Fruit fly (Drosophila melanogaster): ENCODE data around the gene CG43145.
A peak's percentile ranks its signal among the peaks of the same experiment; 100 is the strongest.

CG43145 gene

DNA sequence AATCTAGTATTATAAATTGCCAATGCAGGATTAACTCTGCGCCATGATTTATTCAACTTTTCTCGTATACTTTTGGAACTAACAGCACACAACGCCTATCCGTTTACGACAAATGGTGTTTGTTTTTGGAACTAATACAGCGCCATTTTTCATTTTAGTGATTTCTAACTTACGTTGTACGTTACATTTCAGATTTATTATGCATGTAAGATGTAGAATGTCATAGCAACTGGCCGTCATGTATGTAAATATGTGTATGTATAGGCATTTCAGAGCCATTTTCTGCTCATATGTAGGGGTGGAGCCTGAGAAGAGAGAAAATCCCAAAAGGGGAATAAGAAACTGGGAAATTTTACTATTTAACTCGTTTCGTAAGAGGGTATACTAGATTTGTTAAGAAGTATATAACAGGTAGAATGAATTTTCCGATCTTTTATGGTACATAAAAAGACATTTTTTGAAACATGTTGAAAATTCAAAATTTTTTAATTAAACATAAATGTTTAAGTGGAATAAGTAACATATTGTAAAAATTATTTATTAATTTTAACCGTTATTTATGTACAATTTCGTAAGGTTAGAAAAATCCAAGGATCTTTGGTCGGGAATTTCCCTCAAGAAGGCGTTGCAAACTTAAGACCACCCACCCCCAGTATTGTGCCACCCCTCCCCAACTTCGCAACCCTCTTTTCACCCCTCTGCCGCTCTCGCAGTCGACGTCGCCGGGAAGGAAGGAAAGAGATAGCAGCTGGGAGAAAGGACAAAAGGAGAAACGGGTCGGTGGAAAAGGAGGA is 44.1 kb upstream of the CG43145 start (continued):
- TF ChIP-seq jumu (GFP tag; optimal IDR thresholded peaks at IDR 0.05): no peak
- TF ChIP-seq tap (tag; optimal IDR thresholded peaks at IDR 0.05): peak; percentile 10
- TF ChIP-seq usp (GFP tag; optimal IDR thresholded peaks at IDR 0.05): no peak
- peak; percentile 92 for TF ChIP-seq HmgZ (tag; optimal IDR thresholded peaks at IDR 0.05)
- no peak for TF ChIP-seq prd (optimal IDR thresholded peaks at IDR 0.05)
- peak; percentile 72 for TF ChIP-seq prd (GFP tag; IDR thresholded peaks at IDR 0.05)
- TF ChIP-seq CG12236 (GFP tag; optimal IDR thresholded peaks at IDR 0.05): peak; percentile 18
- TF ChIP-seq CG8290 (GFP tag; optimal IDR thresholded peaks at IDR 0.05): peak; percentile 66
- TF ChIP-seq CG8290 (tag; optimal IDR thresholded peaks at IDR 0.05): peak in 1 of 2 experiments; percentile 87
- no peak for TF ChIP-seq hb (GFP tag; IDR thresholded peaks at IDR 0.05; ENCODE audit: partially characterized antibody)
- peak; percentile 20 for TF ChIP-seq Chrac-16 (GFP tag; optimal IDR thresholded peaks at IDR 0.05)
- peak; percentile 6 for TF ChIP-seq Six4 (GFP tag; optimal IDR thresholded peaks at IDR 0.05)
- no peak for TF ChIP-seq HHEX (GFP tag; optimal IDR thresholded peaks at IDR 0.05)
- no peak for TF ChIP-seq CG7928 (GFP tag; optimal IDR thresholded peaks at IDR 0.05)
- peak; percentile 80 for TF ChIP-seq Hsf (GFP tag; optimal IDR thresholded peaks at IDR 0.05)
- TF ChIP-seq dpn (GFP tag; optimal IDR thresholded peaks at IDR 0.05): peak; percentile 43 to 71
- TF ChIP-seq CG7745 (tag; optimal IDR thresholded peaks at IDR 0.05): peak; percentile 63
- peak; percentile 0 for TF ChIP-seq CG31388 (GFP tag; optimal IDR thresholded peaks at IDR 0.05)
- TF ChIP-seq stwl (tag; optimal IDR thresholded peaks at IDR 0.05): peak; percentile 69
- TF ChIP-seq CG2202 (tag; optimal IDR thresholded peaks at IDR 0.05): no peak
- TF ChIP-seq lab (GFP tag; optimal IDR thresholded peaks at IDR 0.05): peak; percentile 65
- TF ChIP-seq bcd (GFP tag; optimal IDR thresholded peaks at IDR 0.05): peak; percentile 50
- TF ChIP-seq CG9727 (GFP tag; optimal IDR thresholded peaks at IDR 0.05): peak; percentile 16
- TF ChIP-seq da (GFP tag; optimal IDR thresholded peaks at IDR 0.05): peak; percentile 24
- TF ChIP-seq BtbVII (GFP tag; optimal IDR thresholded peaks at IDR 0.05): no peak
- peak; percentile 7 for TF ChIP-seq CG34376 (GFP tag; optimal IDR thresholded peaks at IDR 0.05)
- TF ChIP-seq dm (GFP tag; optimal IDR thresholded peaks at IDR 0.05): peak; percentile 40
- TF ChIP-seq CG8089 (GFP tag; optimal IDR thresholded peaks at IDR 0.05): peak; percentile 21
- peak; percentile 100 for TF ChIP-seq nerfin-1 (tag; optimal IDR thresholded peaks at IDR 0.05)
- TF ChIP-seq sima (GFP tag; optimal IDR thresholded peaks at IDR 0.05): no peak
- TF ChIP-seq CG17359 (tag; optimal IDR thresholded peaks at IDR 0.05): peak; percentile 58
- peak; percentile 61 for TF ChIP-seq ind (GFP tag; optimal IDR thresholded peaks at IDR 0.05)
- no peak for TF ChIP-seq ato (GFP tag; IDR thresholded peaks at IDR 0.05; ENCODE audit: partially characterized antibody)
- peak; percentile 34; the same call in 1 of the 3 replicates for TF ChIP-seq croc (GFP tag; conservative IDR thresholded peaks at IDR 0.05)
- peak; percentile 33 for TF ChIP-seq CG10979 (tag; optimal IDR thresholded peaks at IDR 0.05)
- 0 out of 2 replicates have a peak, but pooled peaks have one; percentile 17 for TF ChIP-seq stc (GFP tag; IDR thresholded peaks at IDR 0.05)
- TF ChIP-seq Hey (tag; optimal IDR thresholded peaks at IDR 0.05): no peak
- peak; percentile 59 for TF ChIP-seq CG16863 (GFP tag; optimal IDR thresholded peaks at IDR 0.05)
- peak; percentile 34 for TF ChIP-seq lbe (GFP tag; optimal IDR thresholded peaks at IDR 0.05)
- 0 out of 2 replicates have a peak, but pooled peaks have one; percentile 23 for TF ChIP-seq Rx (GFP tag; IDR thresholded peaks at IDR 0.05)
- peak; percentile 67 for TF ChIP-seq CG4854 (GFP tag; optimal IDR thresholded peaks at IDR 0.05)
- TF ChIP-seq CG1529 (GFP tag; optimal IDR thresholded peaks at IDR 0.05): no peak
- peak; percentile 37 for TF ChIP-seq Max (GFP tag; optimal IDR thresholded peaks at IDR 0.05)
- peak; percentile 60; the same call in 1 of the 3 replicates for TF ChIP-seq CG11695 (GFP tag; IDR thresholded peaks at IDR 0.05)
- TF ChIP-seq NC2β (GFP tag; optimal IDR thresholded peaks at IDR 0.05): peak; percentile 45
- peak; percentile 32 for TF ChIP-seq yki (optimal IDR thresholded peaks at IDR 0.05)
- peak; percentile 8; the same call in 1 of the 2 replicates for TF ChIP-seq CG31441 (GFP tag; IDR thresholded peaks at IDR 0.05)
- no peak for TF ChIP-seq CG7372 (GFP tag; IDR thresholded peaks at IDR 0.05)
- peak; percentile 47 for TF ChIP-seq trem (tag; optimal IDR thresholded peaks at IDR 0.05)
- TF ChIP-seq CG3163 (GFP tag; optimal IDR thresholded peaks at IDR 0.05): peak; percentile 89
